Worm (Caenorhabditis elegans) whole organism, L1 larva: ENCODE results near the gene K08H10.6.

Experiments used
- C04F5.9 ChIP-seq: sonication (generic microtip); optimal IDR thresholded peaks from 2 replicates; lab custom pipeline; 2016; ENCODE audit warnings: missing genetic modification characterization, missing compliant biosample characterization
- C16A3.4 ChIP-seq: fragments of 150-350 bp; optimal IDR thresholded peaks from 2 replicates; lab custom pipeline; 2014; ENCODE audit warnings: missing biosample characterization, missing genetic modification characterization
- C34B4.2 ChIP-seq: sonication (generic microtip); optimal IDR thresholded peaks from 2 replicates; lab custom pipeline; 2017; ENCODE audit warnings: mild to moderate bottlenecking, missing genetic modification characterization, missing compliant biosample characterization
- F16B12.6 ChIP-seq: fragments of 150-350 bp; optimal IDR thresholded peaks from 2 replicates; lab custom pipeline; 2014; ENCODE audit warnings: missing biosample characterization, missing genetic modification characterization
- aha-1 ChIP-seq: fragments of 150-350 bp; optimal IDR thresholded peaks from 2 replicates; lab custom pipeline; 2014; ENCODE audit warnings: missing biosample characterization, missing genetic modification characterization
- aly-2 ChIP-seq: fragments of 150-350 bp; optimal IDR thresholded peaks from 2 replicates; lab custom pipeline; 2014; ENCODE audit warnings: missing biosample characterization, missing genetic modification characterization
- ama-1 ChIP-seq: fragments of 150-350 bp; optimal IDR thresholded peaks from 2 replicates; lab custom pipeline; 2014
- blmp-1 ChIP-seq: fragments of 150-350 bp; optimal IDR thresholded peaks from 2 replicates; lab custom pipeline; 2014; ENCODE audit warnings: missing biosample characterization, missing genetic modification characterization
- ceh-82 ChIP-seq, 3 experiments: fragments of 150-350 bp in 1 of 3; sonication (generic microtip) in 2 of 3; optimal IDR thresholded peaks; 2 replicates each; lab custom pipeline; 2014 to 2017; ENCODE audit warnings: missing biosample characterization in 3 of 3, missing genetic modification characterization in 3 of 3
- ceh-90 ChIP-seq: sonication (generic microtip); optimal IDR thresholded peaks from 2 replicates; lab custom pipeline; 2016; ENCODE audit warnings: missing genetic modification characterization, missing compliant biosample characterization
- dpl-1 ChIP-seq, 3 experiments: fragments of 150-350 bp in 2 of 3; sonication (generic microtip) in 1 of 3; optimal IDR thresholded peaks; 2 replicates each; lab custom pipeline; 2014 to 2017; ENCODE audit warnings: missing biosample characterization in 3 of 3, missing genetic modification characterization in 3 of 3, missing genetic modification reagents in 3 of 3
- dsc-1 ChIP-seq: sonication (generic microtip); optimal IDR thresholded peaks from 2 replicates; lab custom pipeline; 2016; ENCODE audit warnings: mild to moderate bottlenecking, missing genetic modification characterization, missing compliant biosample characterization
- efl-1 ChIP-seq, 4 experiments: fragments of 150-350 bp; optimal IDR thresholded peaks in 3 of 4; peaks in 1 of 4; 1 replicate in 1 of 4; 2 replicates in 3 of 4; lab custom pipeline; 2014; ENCODE audit warnings: missing biosample characterization in 2 of 4, missing genetic modification characterization in 2 of 4, missing genetic modification reagents in 2 of 4
- elt-2 ChIP-seq: sonication (generic microtip); optimal IDR thresholded peaks from 2 replicates; lab custom pipeline; 2016; ENCODE audit warnings: missing genetic modification characterization, mild to moderate bottlenecking, inconsistent platforms, missing compliant biosample characterization, missing genetic modification reagents
- elt-3 ChIP-seq, 6 experiments: fragments of 150-350 bp in 1 of 6; sonication (generic microtip); optimal IDR thresholded peaks; 2 replicates each; lab custom pipeline; 2017 to 2018; ENCODE audit warnings: missing biosample characterization in 6 of 6, missing genetic modification characterization in 6 of 6, inconsistent platforms in 1 of 6
- ets-5 ChIP-seq: fragments of 200-800 bp; sonication (Bioruptor generic); IDR thresholded peaks from 2 replicates; pipeline ENCODE4 v1.3.6; 2022; ENCODE audit warnings: missing genetic modification characterization, missing compliant biosample characterization
- fkh-8 ChIP-seq: sonication (generic microtip); optimal IDR thresholded peaks from 2 replicates; lab custom pipeline; 2016; ENCODE audit warnings: mild to moderate bottlenecking, missing genetic modification characterization, missing compliant biosample characterization
- grh-1 ChIP-seq: fragments of 200-800 bp; sonication (Bioruptor generic); IDR thresholded peaks from 2 replicates; pipeline ENCODE4 v1.3.6; 2022; ENCODE audit warnings: missing genetic modification reagents, missing genetic modification characterization, missing compliant biosample characterization
- hlh-17 ChIP-seq: fragments of 200-800 bp; sonication (Bioruptor generic); optimal IDR thresholded peaks from 2 replicates; lab custom pipeline; 2018; ENCODE audit warnings: missing genetic modification characterization, mild to moderate bottlenecking, missing compliant biosample characterization, moderate library complexity, borderline replicate concordance
- irx-1 ChIP-seq: sonication (generic microtip); optimal IDR thresholded peaks from 2 replicates; lab custom pipeline; 2016; ENCODE audit warnings: missing genetic modification characterization, missing compliant biosample characterization
- isw-1 ChIP-seq: fragments of 200-800 bp; sonication (Bioruptor generic); IDR thresholded peaks from 2 replicates; pipeline ENCODE4 v1.3.6; 2022; ENCODE audit warnings: missing genetic modification characterization, missing compliant biosample characterization
- jun-1 ChIP-seq: fragments of 150-350 bp; optimal IDR thresholded peaks from 2 replicates; lab custom pipeline; 2014; ENCODE audit warnings: missing biosample characterization, missing genetic modification reagents, missing genetic modification characterization
- lin-14 ChIP-seq: fragments of 200-800 bp; sonication (Bioruptor generic); optimal IDR thresholded peaks from 2 replicates; lab custom pipeline; 2018; ENCODE audit warnings: mild to moderate bottlenecking, missing genetic modification characterization, moderate library complexity, missing compliant biosample characterization
- lin-35 ChIP-seq, 2 experiments: fragments of 150-350 bp; optimal IDR thresholded peaks; 2 replicates each; lab custom pipeline; 2014; ENCODE audit warnings: missing biosample characterization in 2 of 2, missing genetic modification characterization in 2 of 2, missing genetic modification reagents in 2 of 2
- lsy-2 ChIP-seq, 2 experiments: fragments of 150-350 bp; optimal IDR thresholded peaks; 2 replicates each; lab custom pipeline; 2014; ENCODE audit warnings: missing biosample characterization in 2 of 2, missing genetic modification characterization in 2 of 2
- mab-9 ChIP-seq: fragments of 200-800 bp; sonication (Bioruptor generic); IDR thresholded peaks from 2 replicates; pipeline ENCODE4 v1.3.6; 2022; ENCODE audit warnings: missing genetic modification reagents, missing genetic modification characterization, missing compliant biosample characterization
- mep-1 ChIP-seq: fragments of 150-350 bp; optimal IDR thresholded peaks from 2 replicates; lab custom pipeline; 2014; ENCODE audit warnings: missing biosample characterization, missing genetic modification characterization
- nhr-11 ChIP-seq: fragments of 150-350 bp; optimal IDR thresholded peaks from 2 replicates; lab custom pipeline; 2014; ENCODE audit warnings: missing biosample characterization, missing genetic modification characterization
- nhr-12 ChIP-seq: sonication (generic microtip); optimal IDR thresholded peaks from 2 replicates; lab custom pipeline; 2017; ENCODE audit warnings: missing biosample characterization, missing genetic modification characterization
- nhr-28 ChIP-seq: fragments of 150-350 bp; optimal IDR thresholded peaks from 2 replicates; lab custom pipeline; 2014; ENCODE audit warnings: missing biosample characterization, missing genetic modification characterization
- nhr-47 ChIP-seq: sonication (generic microtip); optimal IDR thresholded peaks from 2 replicates; lab custom pipeline; 2016; ENCODE audit warnings: mild to moderate bottlenecking, missing genetic modification characterization, moderate library complexity, missing compliant biosample characterization
- nhr-71 ChIP-seq: sonication (generic microtip); optimal IDR thresholded peaks from 2 replicates; lab custom pipeline; 2016; ENCODE audit warnings: mild to moderate bottlenecking, missing genetic modification characterization, moderate library complexity, missing compliant biosample characterization
- pqm-1 ChIP-seq: sonication (generic microtip); optimal IDR thresholded peaks from 3 replicates; lab custom pipeline; 2017; ENCODE audit warnings: missing biosample characterization, missing genetic modification characterization
- rnt-1 ChIP-seq: sonication (generic microtip); optimal IDR thresholded peaks from 2 replicates; lab custom pipeline; 2016; ENCODE audit warnings: mild to moderate bottlenecking, missing genetic modification characterization, moderate library complexity, missing compliant biosample characterization
- swsn-7 ChIP-seq: sonication (generic microtip); optimal IDR thresholded peaks from 2 replicates; lab custom pipeline; 2016; ENCODE audit warnings: missing genetic modification characterization, missing compliant biosample characterization
- tbx-2 ChIP-seq: sonication (generic microtip); optimal IDR thresholded peaks from 2 replicates; lab custom pipeline; 2016; ENCODE audit warnings: missing genetic modification characterization, missing compliant biosample characterization
- unc-130 ChIP-seq: fragments of 150-350 bp; optimal IDR thresholded peaks from 2 replicates; lab custom pipeline; 2017; ENCODE audit warnings: missing biosample characterization, missing genetic modification characterization, inconsistent platforms
- unc-62 ChIP-seq: fragments of 150-350 bp; optimal IDR thresholded peaks from 2 replicates; lab custom pipeline; 2014; ENCODE audit warnings: missing biosample characterization, missing genetic modification reagents, missing genetic modification characterization
- unc-98 ChIP-seq: fragments of 200-800 bp; sonication (Bioruptor generic); IDR thresholded peaks from 2 replicates; pipeline ENCODE4 v1.3.6; 2022; ENCODE audit warnings: missing genetic modification characterization, missing compliant biosample characterization
- xbp-1 ChIP-seq: sonication (generic microtip); optimal IDR thresholded peaks from 2 replicates; lab custom pipeline; 2016; ENCODE audit warnings: missing genetic modification characterization, missing compliant biosample characterization
- ztf-11 ChIP-seq, 2 experiments: sonication (generic microtip); optimal IDR thresholded peaks; 2 replicates each; lab custom pipeline; 2016 to 2017; ENCODE audit warnings: missing genetic modification characterization in 2 of 2, missing biosample characterization in 1 of 2, missing compliant biosample characterization in 1 of 2

K08H10.6 gene

DNA sequence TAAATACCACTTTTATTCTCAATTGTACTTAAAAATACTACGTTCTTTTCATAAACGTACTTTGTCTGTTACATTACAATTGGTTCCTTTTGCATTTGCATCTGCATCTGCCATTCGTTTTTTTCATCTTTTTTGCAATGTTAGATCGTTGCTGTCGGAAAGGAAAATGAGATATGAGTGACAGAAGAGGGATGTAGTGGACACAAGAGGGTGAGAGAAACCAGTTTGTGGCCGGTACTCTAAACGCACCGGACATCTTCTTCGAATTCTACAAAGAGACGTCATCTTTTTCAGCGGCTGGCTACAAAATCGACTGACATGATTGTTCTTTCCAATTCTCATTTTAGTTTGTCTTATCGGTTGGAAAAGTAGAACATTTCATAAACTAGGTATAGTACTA lies 7.0 kb upstream of the K08H10.6 start (continued):
- TF ChIP-seq efl-1 (optimal IDR thresholded peaks at IDR 0.05; lab: Kevin White, UChicago), result no peak
- no peak for TF ChIP-seq efl-1 (GFP tag; optimal IDR thresholded peaks at IDR 0.05 in 1 of 2; lab: Kevin White, UChicago)
- TF ChIP-seq dsc-1 (tag; lab: Kevin White, UChicago), result no peak
- peak; percentile 44 for TF ChIP-seq xbp-1 (tag; lab: Kevin White, UChicago)
- peak; percentile 31 for TF ChIP-seq mep-1
- no peak for TF ChIP-seq pqm-1 (tag; lab: Kevin White, UChicago)
- no peak for TF ChIP-seq swsn-7 (tag; lab: Kevin White, UChicago)
- peak in 1 of 6 experiments; percentile 16 for TF ChIP-seq elt-3 (tag; optimal IDR thresholded peaks at IDR 0.05; lab: Kevin White, UChicago)
- TF ChIP-seq jun-1 (tag; lab: Kevin White, UChicago), result no peak
- no peak for TF ChIP-seq ama-1 (lab: Kevin White, UChicago)

DNA sequence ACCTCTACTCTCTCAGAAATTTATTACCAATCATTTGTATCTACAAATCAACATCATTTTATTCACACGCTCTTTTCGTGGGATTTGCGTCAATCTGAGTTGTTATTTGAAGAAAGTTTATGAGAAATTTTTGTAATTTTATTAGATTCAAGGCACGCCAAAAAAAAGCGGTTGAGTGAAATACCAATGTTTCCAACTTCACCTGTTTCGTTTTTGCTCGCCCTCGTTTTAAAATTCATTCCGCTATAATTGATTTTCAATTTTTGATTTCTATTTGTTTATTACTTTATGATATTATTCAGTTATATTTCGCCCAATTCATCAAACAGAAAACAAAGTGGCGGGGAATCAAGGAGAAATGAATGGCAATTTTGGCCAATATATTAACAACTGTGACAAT lies 5.1 kb upstream of the K08H10.6 start, which contains the start of gene K08H10.10:
K08H10.10 (plus strand) TSS at position 301 of the 400 bp plus-strand sequence.
- TF ChIP-seq jun-1 (tag; lab: Kevin White, UChicago), result no peak
- no peak for TF ChIP-seq isw-1
- TF ChIP-seq C16A3.4 (tag; lab: Kevin White, UChicago), result no peak
- TF ChIP-seq nhr-12 (tag; lab: Kevin White, UChicago), result no peak
- no peak for TF ChIP-seq lin-35 (GFP tag; optimal IDR thresholded peaks at IDR 0.05; lab: Kevin White, UChicago)
- no peak for TF ChIP-seq C04F5.9
- TF ChIP-seq ets-5, result no peak

DNA sequence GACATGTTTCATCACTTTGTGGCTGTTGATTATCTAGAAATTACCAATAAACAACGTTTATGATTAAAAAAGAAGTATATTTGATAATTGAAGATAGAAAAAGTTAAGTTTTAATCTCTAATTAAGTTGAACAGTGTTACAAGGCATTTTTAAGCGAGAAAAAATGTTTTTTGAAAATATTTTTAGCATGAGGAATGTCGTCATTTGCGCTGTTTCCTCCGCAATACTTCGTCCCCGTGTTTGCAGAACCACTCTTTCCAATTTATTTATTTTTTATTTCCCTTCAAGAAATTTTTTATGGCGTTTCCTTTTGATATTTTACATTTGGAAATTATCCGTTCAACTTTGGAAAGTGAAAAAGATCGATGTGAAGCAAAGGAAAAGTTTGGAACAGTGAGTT lies 4.1 kb downstream of the K08H10.6 start, which contains the start of the genes rde-1 and trpp-6:
rde-1 (minus strand) TSS at position 33 of the 400 bp plus-strand sequence.
trpp-6 (plus strand) TSS at position 286 of the 400 bp plus-strand sequence.
- TF ChIP-seq nhr-47 (tag; lab: Kevin White, UChicago), result peak; percentile 28
- TF ChIP-seq nhr-71 (tag; lab: Kevin White, UChicago), result peak; percentile 7
- TF ChIP-seq C16A3.4 (tag; lab: Kevin White, UChicago), result no peak
- peak; percentile 4 for TF ChIP-seq swsn-7 (tag; lab: Kevin White, UChicago)
- TF ChIP-seq grh-1 (GFP tag; lab: Robert Waterston, UW), result no peak
- TF ChIP-seq ceh-90 (tag; lab: Kevin White, UChicago), result no peak
- peak; percentile 82 for TF ChIP-seq F16B12.6 (tag; lab: Kevin White, UChicago)
- TF ChIP-seq lsy-2 (tag; optimal IDR thresholded peaks at IDR 0.05; lab: Kevin White, UChicago), result peak; percentile 6 to 13
- no peak for TF ChIP-seq lin-14 (GFP tag; lab: Kevin White, UChicago)
- TF ChIP-seq aly-2, result no peak
- TF ChIP-seq lin-35 (GFP tag; optimal IDR thresholded peaks at IDR 0.05; lab: Kevin White, UChicago), result peak in 1 of 2 experiments; percentile 11
- peak in 1 of 2 experiments; percentile 45 for TF ChIP-seq efl-1 (optimal IDR thresholded peaks at IDR 0.05; lab: Kevin White, UChicago)
- TF ChIP-seq efl-1 (GFP tag; optimal IDR thresholded peaks at IDR 0.05 in 1 of 2; lab: Kevin White, UChicago), result peak in 1 of 2 experiments; percentile 21
- TF ChIP-seq elt-2 (tag; lab: Kevin White, UChicago), result no peak
- TF ChIP-seq mab-9 (GFP tag; lab: Robert Waterston, UW), result no peak
- peak; percentile 20 for TF ChIP-seq rnt-1 (tag; lab: Kevin White, UChicago)
- TF ChIP-seq dpl-1 (GFP tag; optimal IDR thresholded peaks at IDR 0.05; lab: Kevin White, UChicago), result peak in 2 of 3 experiments; percentile 15 to 32
- TF ChIP-seq mep-1, result peak; percentile 35
- TF ChIP-seq unc-130 (tag; lab: Kevin White, UChicago), result no peak

DNA sequence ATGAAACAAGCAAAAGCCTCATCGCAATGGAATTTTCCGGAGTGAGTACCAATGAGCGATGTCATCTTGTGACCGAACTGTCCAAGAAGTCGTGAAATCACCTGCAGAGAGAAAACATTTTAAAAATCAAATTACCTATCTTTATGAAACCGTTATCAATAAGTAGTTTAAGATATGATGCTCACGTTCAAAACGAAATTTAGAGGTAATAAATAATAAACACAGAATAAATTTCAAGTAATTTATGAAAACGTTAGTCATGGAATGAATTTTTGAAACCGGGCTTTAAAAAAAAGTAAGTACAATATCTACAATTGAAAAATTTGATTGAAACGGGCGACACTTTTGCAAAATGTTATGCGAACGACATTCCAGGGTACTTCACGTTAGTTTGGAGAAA lies 8.0 kb downstream of the K08H10.6 start, which contains the start of gene C27H6.8:
C27H6.8 (minus strand) TSS at position 101 of the 400 bp plus-strand sequence.
- TF ChIP-seq hlh-17 (GFP tag; lab: Kevin White, UChicago) (no peak), tbx-2 (no peak), efl-1 (optimal IDR thresholded peaks at IDR 0.05; lab: Kevin White, UChicago) (no peak), efl-1 (GFP tag; optimal IDR thresholded peaks at IDR 0.05 in 1 of 2; lab: Kevin White, UChicago) (peak in 1 of 2 experiments; percentile 15), unc-62 (GFP tag; lab: Kevin White, UChicago) (no peak), nhr-28 (tag; lab: Kevin White, UChicago) (no peak)

DNA sequence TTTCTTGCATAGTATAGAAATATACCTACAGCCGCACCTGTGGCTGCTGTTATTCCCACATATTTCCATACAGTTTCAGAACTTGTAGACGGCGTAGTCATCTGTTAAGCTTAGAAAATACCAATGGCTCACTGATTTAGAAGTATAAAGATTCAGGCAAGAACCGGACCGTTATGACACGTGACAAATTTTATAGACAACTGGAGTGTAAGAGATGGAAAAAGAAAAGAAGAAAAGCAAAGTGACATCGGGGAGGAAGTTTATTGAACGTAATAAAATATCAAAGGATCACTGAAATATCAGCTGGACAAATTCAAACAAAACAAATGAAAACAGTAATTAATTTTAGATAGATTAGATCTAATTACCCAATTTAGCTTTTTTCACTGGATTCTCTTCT lies 9.5 kb downstream of the K08H10.6 start, which contains the start of gene rmd-2:
rmd-2 (minus strand) TSS at position 101 of the 400 bp plus-strand sequence.
- TF ChIP-seq lin-35 (GFP tag; optimal IDR thresholded peaks at IDR 0.05; lab: Kevin White, UChicago) (peak in 1 of 2 experiments; percentile 16), fkh-8 (tag; lab: Kevin White, UChicago) (no peak), aha-1 (tag; lab: Kevin White, UChicago) (no peak), ztf-11 (tag; optimal IDR thresholded peaks at IDR 0.05; lab: Kevin White, UChicago) (no peak), ceh-82 (tag; optimal IDR thresholded peaks at IDR 0.05; lab: Kevin White, UChicago) (no peak), blmp-1 (tag; lab: Kevin White, UChicago) (no peak), C34B4.2 (tag; lab: Kevin White, UChicago) (no peak), nhr-28 (tag; lab: Kevin White, UChicago) (no peak), rnt-1 (tag; lab: Kevin White, UChicago) (peak; percentile 1), nhr-11 (tag; lab: Kevin White, UChicago) (no peak), irx-1 (tag; lab: Kevin White, UChicago) (no peak), unc-98 (no peak)
